Fruit fly (Drosophila melanogaster) whole organism, embryonic: ENCODE results near the gene dmrt11E.

Source experiments
- Antp ChIP-seq: fragments of 200-800 bp; sonication (Bioruptor generic); optimal IDR thresholded peaks from 3 replicates; lab custom pipeline; 2016; ENCODE audit warnings: missing biosample characterization, missing genetic modification characterization
- Atf-2 ChIP-seq: fragments of 200-800 bp; sonication (Bioruptor generic); optimal IDR thresholded peaks from 2 replicates; lab custom pipeline; 2016; ENCODE audit warnings: missing biosample characterization, missing genetic modification characterization
- CG10565 ChIP-seq: fragments of 200-800 bp; sonication (Bioruptor generic); optimal IDR thresholded peaks from 3 replicates; lab custom pipeline; 2016; ENCODE audit warnings: missing biosample characterization, mild to moderate bottlenecking, missing genetic modification characterization
- CG11085 ChIP-seq: fragments of 200-800 bp; sonication (Bioruptor generic); IDR thresholded peaks from 2 replicates; pipeline ENCODE4 v1.3.6; 2022; ENCODE audit warnings: missing biosample characterization, missing genetic modification characterization
- CG11696 ChIP-seq: fragments of 200-800 bp; sonication (Bioruptor generic); IDR thresholded peaks from 2 replicates; pipeline ENCODE4 v1.3.6; 2022; ENCODE audit warnings: missing biosample characterization, missing genetic modification characterization
- CG12391 ChIP-seq: fragments of 200-800 bp; sonication (Bioruptor generic); optimal IDR thresholded peaks from 3 replicates; lab custom pipeline; 2018; ENCODE audit warnings: missing biosample characterization, mild to moderate bottlenecking, missing genetic modification characterization, moderate library complexity
- CG12942 ChIP-seq: fragments of 200-800 bp; sonication (Bioruptor generic); optimal IDR thresholded peaks from 3 replicates; lab custom pipeline; 2016; ENCODE audit warnings: missing biosample characterization, missing genetic modification characterization
- CG14860 ChIP-seq: fragments of 200-800 bp; sonication (Bioruptor generic); IDR thresholded peaks from 3 replicates; pipeline ENCODE4 v1.3.6; 2022; ENCODE audit warnings: missing biosample characterization, missing genetic modification characterization; ENCODE audit not compliant: partially characterized antibody
- CG15269 ChIP-seq: fragments of 200-800 bp; sonication (Bioruptor generic); optimal IDR thresholded peaks from 2 replicates; lab custom pipeline; 2018; ENCODE audit warnings: missing biosample characterization, mild to moderate bottlenecking, missing genetic modification characterization, moderate library complexity
- CG1529 ChIP-seq: fragments of 200-800 bp; sonication (Bioruptor generic); optimal IDR thresholded peaks from 3 replicates; lab custom pipeline; 2018; ENCODE audit warnings: missing biosample characterization, missing genetic modification characterization
- CG1602 ChIP-seq: fragments of 200-800 bp; sonication (Bioruptor generic); optimal IDR thresholded peaks from 3 replicates; lab custom pipeline; 2016; ENCODE audit warnings: missing biosample characterization, missing genetic modification characterization
- CG17328 ChIP-seq: fragments of 200-800 bp; sonication (Bioruptor generic); IDR thresholded peaks from 2 replicates; pipeline ENCODE4 v1.3.6; 2022; ENCODE audit warnings: missing biosample characterization, missing genetic modification characterization
- CG17568 ChIP-seq: fragments of 200-800 bp; sonication (Bioruptor generic); optimal IDR thresholded peaks from 2 replicates; lab custom pipeline; 2018; ENCODE audit warnings: missing biosample characterization, mild to moderate bottlenecking, missing genetic modification characterization, moderate library complexity
- CG1792 ChIP-seq: fragments of 200-800 bp; sonication (Bioruptor generic); optimal IDR thresholded peaks from 2 replicates; lab custom pipeline; 2016; ENCODE audit warnings: missing biosample characterization, missing genetic modification characterization
- CG1832 ChIP-seq: fragments of 200-800 bp; sonication (Bioruptor generic); optimal IDR thresholded peaks from 2 replicates; lab custom pipeline; 2017; ENCODE audit warnings: missing biosample characterization, mild to moderate bottlenecking, missing genetic modification characterization, inconsistent platforms
- CG30020 ChIP-seq: fragments of 200-800 bp; optimal IDR thresholded peaks from 2 replicates; lab custom pipeline; 2019; ENCODE audit warnings: missing biosample characterization, mild to moderate bottlenecking, missing genetic modification characterization, moderate library complexity
- CG30431 ChIP-seq: fragments of 200-800 bp; sonication (Bioruptor generic); optimal IDR thresholded peaks from 2 replicates; lab custom pipeline; 2017; ENCODE audit warnings: missing biosample characterization, missing genetic modification characterization
- CG31365 ChIP-seq: fragments of 200-800 bp; sonication (Bioruptor generic); optimal IDR thresholded peaks from 2 replicates; lab custom pipeline; 2018; ENCODE audit warnings: missing biosample characterization, mild to moderate bottlenecking, missing genetic modification characterization
- CG34422 ChIP-seq: fragments of 200-800 bp; sonication (Bioruptor generic); IDR thresholded peaks from 3 replicates; pipeline ENCODE4 v1.3.6; 2022; ENCODE audit warnings: missing biosample characterization, missing genetic modification characterization
- CG3726 ChIP-seq: fragments of 200-800 bp; sonication (Bioruptor generic); IDR thresholded peaks from 3 replicates; pipeline ENCODE4, ENCODE4 v1.3.6; 2022; ENCODE audit warnings: missing biosample characterization, missing genetic modification characterization
- CG3838 ChIP-seq: fragments of 200-800 bp; sonication (Bioruptor generic); optimal IDR thresholded peaks from 3 replicates; lab custom pipeline; 2016; ENCODE audit warnings: missing biosample characterization, missing genetic modification characterization
- CG4617 ChIP-seq: fragments of 200-800 bp; sonication (Bioruptor generic); optimal IDR thresholded peaks from 3 replicates; lab custom pipeline; 2016; ENCODE audit warnings: missing biosample characterization, missing genetic modification characterization, borderline replicate concordance
- CG8388 ChIP-seq: fragments of 200-800 bp; sonication (Bioruptor generic); optimal IDR thresholded peaks from 2 replicates; lab custom pipeline; 2019; ENCODE audit warnings: missing biosample characterization, mild to moderate bottlenecking, missing genetic modification characterization, moderate library complexity
- CG9932 ChIP-seq: fragments of 200-800 bp; sonication (Bioruptor generic); IDR thresholded peaks from 2 replicates; pipeline ENCODE4 v1.3.6; 2022; ENCODE audit warnings: missing biosample characterization, missing genetic modification characterization
- Ets65A ChIP-seq: fragments of 200-800 bp; sonication (Bioruptor generic); peaks from one replicate; lab custom pipeline; 2016; ENCODE audit warnings: missing biosample characterization, missing genetic modification characterization
- Fer1 ChIP-seq: fragments of 200-800 bp; sonication (Bioruptor generic); optimal IDR thresholded peaks from 2 replicates; lab custom pipeline; 2017; ENCODE audit warnings: missing biosample characterization, mild to moderate bottlenecking, missing genetic modification characterization
- HmgZ ChIP-seq: fragments of 200-800 bp; sonication (Bioruptor generic); optimal IDR thresholded peaks from 2 replicates; lab custom pipeline; 2018; ENCODE audit warnings: missing biosample characterization, mild to moderate bottlenecking, missing genetic modification characterization
- Hmr ChIP-seq: fragments of 200-800 bp; sonication (Bioruptor generic); optimal IDR thresholded peaks from 3 replicates; lab custom pipeline; 2017; ENCODE audit warnings: mild to moderate bottlenecking, missing biosample characterization, missing genetic modification reagents, missing genetic modification characterization
- Hsf ChIP-seq: fragments of 200-800 bp; sonication (Bioruptor generic); optimal IDR thresholded peaks from 3 replicates; lab custom pipeline; 2016; ENCODE audit warnings: missing biosample characterization, missing genetic modification characterization
- NC2α ChIP-seq: fragments of 200-800 bp; sonication (Bioruptor generic); optimal IDR thresholded peaks from 2 replicates; lab custom pipeline; 2016; ENCODE audit warnings: missing biosample characterization, missing genetic modification characterization
- NfI ChIP-seq: fragments of 200-800 bp; sonication (Bioruptor generic); optimal IDR thresholded peaks from 3 replicates; lab custom pipeline; 2018; ENCODE audit warnings: missing biosample characterization, mild to moderate bottlenecking, missing genetic modification characterization, moderate library complexity
- Oaz ChIP-seq: fragments of 200-800 bp; sonication (Bioruptor generic); IDR thresholded peaks from 2 replicates; pipeline ENCODE4 v1.3.6; 2022; ENCODE audit warnings: missing biosample characterization, missing genetic modification characterization
- Pdp1 ChIP-seq, 2 experiments: fragments of 200-800 bp; sonication (Bioruptor generic); optimal IDR thresholded peaks; 3 replicates each; lab custom pipeline; 2016; ENCODE audit warnings: missing biosample characterization in 2 of 2, missing genetic modification characterization in 2 of 2, mild to moderate bottlenecking in 1 of 2, moderate library complexity in 1 of 2
- Stat92E ChIP-seq, 3 experiments: fragments of >200 bp in 2 of 3; fragments of 200-800 bp in 1 of 3; sonication (Bioruptor generic) in 1 of 3; optimal IDR thresholded peaks; 2 replicates each; lab custom pipeline; 2017 to 2019; ENCODE audit warnings: missing biosample characterization in 3 of 3, missing genetic modification characterization in 3 of 3, mild to moderate bottlenecking in 1 of 3, moderate library complexity in 1 of 3
- aop ChIP-seq: fragments of 200-800 bp; sonication (Bioruptor generic); IDR thresholded peaks from 2 replicates; pipeline ENCODE4 v1.3.6; 2022; ENCODE audit warnings: missing biosample characterization, missing genetic modification characterization
- ara ChIP-seq: fragments of 200-800 bp; sonication (Bioruptor generic); IDR thresholded peaks from 2 replicates; pipeline ENCODE4 v1.3.6; 2022; ENCODE audit warnings: missing biosample characterization, missing genetic modification characterization
- dpn ChIP-seq, 2 experiments: fragments of 200-800 bp; sonication (Bioruptor generic); optimal IDR thresholded peaks; 3 replicates each; lab custom pipeline; 2016; ENCODE audit warnings: missing biosample characterization in 2 of 2, missing genetic modification characterization in 2 of 2
- fd3F ChIP-seq: fragments of 200-800 bp; sonication (Bioruptor generic); optimal IDR thresholded peaks from 2 replicates; lab custom pipeline; 2018; ENCODE audit warnings: missing biosample characterization, mild to moderate bottlenecking, missing genetic modification characterization, moderate library complexity
- gfzf ChIP-seq: fragments of 200-800 bp; sonication (Bioruptor generic); optimal IDR thresholded peaks from 2 replicates; lab custom pipeline; 2016; ENCODE audit warnings: missing biosample characterization, mild to moderate bottlenecking, missing genetic modification characterization, moderate library complexity
- lov ChIP-seq, 2 experiments: fragments of 200-800 bp in 1 of 2; fragments of >200 bp in 1 of 2; sonication (Bioruptor generic) in 1 of 2; IDR thresholded peaks in 1 of 2; optimal IDR thresholded peaks in 1 of 2; 2 replicates in 1 of 2; 3 replicates in 1 of 2; pipeline versions ENCODE4 v1.3.6 to Lab custom; 2017 to 2022; ENCODE audit warnings: missing biosample characterization in 1 of 2, missing genetic modification characterization in 1 of 2
- pb ChIP-seq: fragments of 200-800 bp; sonication (Bioruptor generic); optimal IDR thresholded peaks from 3 replicates; lab custom pipeline; 2016; ENCODE audit warnings: missing biosample characterization, missing genetic modification characterization
- pros ChIP-seq: fragments of 200-800 bp; sonication (Bioruptor generic); optimal IDR thresholded peaks from 3 replicates; lab custom pipeline; 2019; ENCODE audit warnings: missing biosample characterization, mild to moderate bottlenecking, missing genetic modification characterization, moderate library complexity
- ranshi ChIP-seq: fragments of 200-800 bp; sonication (Bioruptor generic); IDR thresholded peaks from 2 replicates; pipeline ENCODE4 v1.3.6; 2022; ENCODE audit warnings: missing biosample characterization, missing genetic modification characterization
- repo ChIP-seq: fragments of 200-800 bp; sonication (Bioruptor generic); optimal IDR thresholded peaks from 2 replicates; lab custom pipeline; 2016; ENCODE audit warnings: missing biosample characterization, missing genetic modification characterization
- ro ChIP-seq: fragments of 200-800 bp; sonication (Bioruptor generic); IDR thresholded peaks from 2 replicates; pipeline ENCODE4 v1.3.6; 2022; ENCODE audit warnings: missing biosample characterization, missing genetic modification characterization
- sd ChIP-seq: fragments of 200-800 bp; sonication (Bioruptor generic); optimal IDR thresholded peaks from 3 replicates; lab custom pipeline; 2018; ENCODE audit warnings: missing biosample characterization, mild to moderate bottlenecking, missing genetic modification characterization, moderate library complexity
- shn ChIP-seq: fragments of 200-800 bp; sonication (Bioruptor generic); optimal IDR thresholded peaks from 3 replicates; lab custom pipeline; 2016; ENCODE audit warnings: missing biosample characterization, missing genetic modification characterization
- sna ChIP-seq: fragments of 200-800 bp; sonication (Bioruptor generic); IDR thresholded peaks from 2 replicates; pipeline ENCODE4 v1.3.6; 2022; ENCODE audit warnings: missing biosample characterization, missing genetic modification characterization; ENCODE audit not compliant: partially characterized antibody
- sug ChIP-seq: fragments of 200-800 bp; optimal IDR thresholded peaks from 2 replicates; lab custom pipeline; 2019; ENCODE audit warnings: missing biosample characterization, mild to moderate bottlenecking, missing genetic modification characterization, moderate library complexity
- tap ChIP-seq: fragments of 200-800 bp; optimal IDR thresholded peaks from 3 replicates; lab custom pipeline; 2019; ENCODE audit warnings: missing biosample characterization, mild to moderate bottlenecking, missing genetic modification characterization, moderate library complexity
- trh ChIP-seq: fragments of 200-800 bp; sonication (Bioruptor generic); optimal IDR thresholded peaks from 2 replicates; lab custom pipeline; 2016; ENCODE audit warnings: missing biosample characterization, missing genetic modification characterization

Gene dmrt11E

dm6 chrX:13383770-13384169, 15.8 kb downstream of the dmrt11E start (continued):
- TF ChIP-seq CG3838 (GFP tag; lab: Kevin White, UChicago) (no peak), Ets65A (GFP tag; lab: Kevin White, UChicago) (peak; percentile 91), lov (optimal IDR thresholded peaks at IDR 0.05; lab: Kevin White, UChicago) (no peak), lov (GFP tag; IDR thresholded peaks at IDR 0.05; lab: Robert Waterston, UW) (no peak), repo (GFP tag; lab: Kevin White, UChicago) (no peak), ranshi (GFP tag; lab: Robert Waterston, UW) (0 out of 2 replicates have a peak, but pooled peaks have one; percentile 29), sug (tag; lab: Kevin White, UChicago) (peak; percentile 51), CG17328 (GFP tag; lab: Robert Waterston, UW) (peak; percentile 52; the same call in 1 of the 2 replicates), fd3F (GFP tag; lab: Kevin White, UChicago) (no peak), sd (tag; lab: Kevin White, UChicago) (no peak), CG31365 (tag; lab: Kevin White, UChicago) (no peak), CG3726 (GFP tag; lab: Robert Waterston, UW) (no peak), CG8388 (GFP tag; lab: Kevin White, UChicago) (peak; percentile 0), Oaz (GFP tag; lab: Robert Waterston, UW) (no peak), CG1602 (GFP tag; lab: Kevin White, UChicago) (peak; percentile 22), Antp (GFP tag; lab: Kevin White, UChicago) (peak; percentile 72), CG12391 (tag; lab: Kevin White, UChicago) (peak; percentile 36), CG11696 (no peak), Stat92E (GFP tag; optimal IDR thresholded peaks at IDR 0.05; lab: Kevin White, UChicago) (no peak), dpn (GFP tag; optimal IDR thresholded peaks at IDR 0.05; lab: Kevin White, UChicago) (peak; percentile 68 to 71), gfzf (GFP tag; lab: Kevin White, UChicago) (no peak), shn (GFP tag; lab: Kevin White, UChicago) (peak; percentile 44), CG1832 (GFP tag; lab: Kevin White, UChicago) (no peak), CG30431 (GFP tag; lab: Kevin White, UChicago) (no peak), CG14860 (GFP tag; lab: Robert Waterston, UW) (no peak), aop (GFP tag; lab: Robert Waterston, UW) (no peak), NC2α (GFP tag; lab: Kevin White, UChicago) (no peak), CG34422 (GFP tag; lab: Robert Waterston, UW) (peak; percentile 91), CG17568 (GFP tag; lab: Kevin White, UChicago) (peak; percentile 24), trh (no peak), Hmr (peak; percentile 50), HmgZ (tag; lab: Kevin White, UChicago) (peak; percentile 86), Atf-2 (peak; percentile 32), Hsf (GFP tag; lab: Kevin White, UChicago) (peak; percentile 57), Pdp1 (GFP tag; optimal IDR thresholded peaks at IDR 0.05; lab: Kevin White, UChicago) (peak; percentile 57 to 70), CG15269 (peak; percentile 53), CG1792 (GFP tag; lab: Kevin White, UChicago) (no peak), CG9932 (GFP tag; lab: Robert Waterston, UW) (peak; percentile 77), tap (tag; lab: Kevin White, UChicago) (no peak), pros (no peak), ara (GFP tag; lab: Robert Waterston, UW) (no peak), CG4617 (GFP tag; lab: Kevin White, UChicago) (peak; percentile 17), ro (GFP tag; lab: Robert Waterston, UW) (no peak), NfI (GFP tag; lab: Kevin White, UChicago) (peak; percentile 50), CG1529 (GFP tag; lab: Kevin White, UChicago) (peak; percentile 3), CG11085 (GFP tag; lab: Robert Waterston, UW) (no peak), CG12942 (GFP tag; lab: Kevin White, UChicago) (peak; percentile 26), pb (peak; percentile 37), Fer1 (peak; percentile 38), CG30020 (tag; lab: Kevin White, UChicago) (no peak), sna (GFP tag; lab: Robert Waterston, UW) (no peak), CG10565 (GFP tag; lab: Kevin White, UChicago) (no peak)
